Worm (Caenorhabditis elegans) whole organism, midembryonic: ENCODE results near the gene R02D5.3.

Experiments
- T22C8.4 ChIP-seq: fragments of 200-800 bp; sonication (Bioruptor generic); IDR thresholded peaks from 2 replicates; pipeline ENCODE4 v1.3.6; 2022; ENCODE audit warnings: missing genetic modification characterization, missing compliant biosample characterization
- cog-1 ChIP-seq: sonication (generic microtip); optimal IDR thresholded peaks from 2 replicates; lab custom pipeline; 2016; ENCODE audit warnings: missing genetic modification characterization, missing compliant biosample characterization
- klf-2 ChIP-seq: fragments of 200-800 bp; sonication (Bioruptor generic); conservative IDR thresholded peaks from 2 replicates; pipeline ENCODE4 v1.3.6; 2022; ENCODE audit warnings: missing genetic modification reagents, missing genetic modification characterization, missing compliant biosample characterization
- tab-1 ChIP-seq: fragments of 200-800 bp; sonication (Bioruptor generic); IDR thresholded peaks from 2 replicates; pipeline ENCODE4 v1.3.6; 2022; ENCODE audit warnings: missing genetic modification characterization, missing compliant biosample characterization
- ztf-23 ChIP-seq: fragments of 200-800 bp; sonication (Bioruptor generic); IDR thresholded peaks from 2 replicates; pipeline ENCODE4 v1.3.6; 2022; ENCODE audit warnings: missing genetic modification reagents, missing genetic modification characterization, missing compliant biosample characterization

- no peak for TF ChIP-seq tab-1 (GFP tag; lab: Robert Waterston, UW)
- TF ChIP-seq cog-1: no peak
- TF ChIP-seq ztf-23: no peak
- TF ChIP-seq klf-2 (GFP tag; lab: Robert Waterston, UW): no peak
- TF ChIP-seq T22C8.4 (GFP tag; lab: Robert Waterston, UW): no peak
Measured at ce11 chrV:14519268-14519667, 36.3 kb downstream of the R02D5.3 start, which contains the start of gene R02D5.8.
